Worm (Caenorhabditis elegans) whole organism, L4 larva: ENCODE results near the gene chk-1.
A peak's percentile ranks its signal among the peaks of the same experiment; 100 is the strongest.

Experiments used
- F10B5.3 ChIP-seq: sonication (generic microtip); optimal IDR thresholded peaks from 2 replicates; lab custom pipeline; 2016; ENCODE audit warnings: mild to moderate bottlenecking, missing genetic modification characterization, missing compliant biosample characterization
- F26F4.8 ChIP-seq: fragments of 200-800 bp; sonication (Bioruptor generic); conservative IDR thresholded peaks from 2 replicates; pipeline ENCODE4 v1.3.6; 2022; ENCODE audit warnings: missing genetic modification characterization, missing compliant biosample characterization
- F49E8.2 ChIP-seq: sonication (generic microtip); optimal IDR thresholded peaks from 2 replicates; lab custom pipeline; 2016; ENCODE audit warnings: missing compliant biosample characterization, mild to moderate bottlenecking, missing genetic modification characterization, borderline replicate concordance
- R02D3.7 ChIP-seq: fragments of 150-350 bp; sonication (generic microtip); optimal IDR thresholded peaks from 3 replicates; lab custom pipeline; 2014; ENCODE audit warnings: missing biosample characterization, missing genetic modification characterization
- T20F7.1 ChIP-seq: fragments of 200-800 bp; sonication (Bioruptor generic); optimal IDR thresholded peaks from 2 replicates; lab custom pipeline; 2018; ENCODE audit warnings: mild to moderate bottlenecking, missing genetic modification characterization, missing compliant biosample characterization
- Y105C5A.15 ChIP-seq: fragments of 200-800 bp; sonication (Bioruptor generic); IDR thresholded peaks from 2 replicates; pipeline ENCODE4 v1.3.6; 2022; ENCODE audit warnings: missing genetic modification characterization, missing compliant biosample characterization
- Y48G9A.11 ChIP-seq: fragments of 200-800 bp; sonication (Bioruptor generic); IDR thresholded peaks from 2 replicates; pipeline ENCODE4 v1.3.6; 2022; ENCODE audit warnings: missing genetic modification reagents, missing genetic modification characterization, missing compliant biosample characterization
- Y5F2A.4 ChIP-seq: fragments of 200-800 bp; sonication (Bioruptor generic); optimal IDR thresholded peaks from 2 replicates; lab custom pipeline; 2018; ENCODE audit warnings: mild to moderate bottlenecking, missing genetic modification characterization, missing compliant biosample characterization
- ZK546.5 ChIP-seq, 2 experiments: sonication (generic microtip); optimal IDR thresholded peaks; 2 replicates each; lab custom pipeline; 2017; ENCODE audit warnings: missing biosample characterization in 2 of 2, missing genetic modification characterization in 2 of 2
- aha-1 ChIP-seq: fragments of 150-350 bp; peaks from one replicate; lab custom pipeline; 2014; ENCODE audit warnings: missing biosample characterization, missing genetic modification characterization
- ama-1 ChIP-seq: fragments of 150-350 bp; optimal IDR thresholded peaks from 2 replicates; lab custom pipeline; 2014; ENCODE audit warnings: inconsistent platforms, mixed read lengths
- attf-4 ChIP-seq: sonication (generic microtip); optimal IDR thresholded peaks from 3 replicates; lab custom pipeline; 2017; ENCODE audit warnings: missing biosample characterization, missing genetic modification characterization
- ceh-20 ChIP-seq: fragments of 200-800 bp; sonication (Bioruptor generic); IDR thresholded peaks from 2 replicates; pipeline ENCODE4 v1.3.6; 2022; ENCODE audit warnings: missing genetic modification reagents, missing genetic modification characterization, missing compliant biosample characterization
- ceh-28 ChIP-seq: fragments of 150-350 bp; optimal IDR thresholded peaks from 2 replicates; lab custom pipeline; 2014; ENCODE audit warnings: missing biosample characterization, missing genetic modification reagents, missing genetic modification characterization
- ceh-32 ChIP-seq: sonication (generic microtip); optimal IDR thresholded peaks from 2 replicates; lab custom pipeline; 2016; ENCODE audit warnings: mild to moderate bottlenecking, missing genetic modification characterization, missing compliant biosample characterization; ENCODE audit not compliant: poor library complexity
- daf-16 ChIP-seq, 3 experiments: sonication (generic microtip); optimal IDR thresholded peaks; 2 replicates each; lab custom pipeline; 2016 to 2017; ENCODE audit warnings: missing genetic modification characterization in 3 of 3, missing genetic modification reagents in 3 of 3, mild to moderate bottlenecking in 2 of 3, missing compliant biosample characterization in 2 of 3, missing biosample characterization in 1 of 3, moderate library complexity in 1 of 3
- daf-8 ChIP-seq: fragments of 200-800 bp; sonication (Bioruptor generic); IDR thresholded peaks from 2 replicates; pipeline ENCODE4 v1.3.6; 2022; ENCODE audit warnings: missing genetic modification characterization, missing compliant biosample characterization
- dmd-8 ChIP-seq: fragments of 200-800 bp; sonication (Bioruptor generic); IDR thresholded peaks from 2 replicates; pipeline ENCODE4 v1.3.6; 2022; ENCODE audit warnings: missing genetic modification characterization, missing compliant biosample characterization
- dpl-1 ChIP-seq: fragments of 150-350 bp; optimal IDR thresholded peaks from 2 replicates; lab custom pipeline; 2014; ENCODE audit warnings: missing biosample characterization, missing genetic modification reagents, missing genetic modification characterization
- egl-27 ChIP-seq: sonication (generic microtip); optimal IDR thresholded peaks from 3 replicates; lab custom pipeline; 2017; ENCODE audit warnings: missing biosample characterization, missing genetic modification reagents, missing genetic modification characterization
- fkh-10 ChIP-seq: fragments of 150-350 bp; optimal IDR thresholded peaks from 2 replicates; lab custom pipeline; 2014; ENCODE audit warnings: missing biosample characterization, missing genetic modification reagents, missing genetic modification characterization
- hif-1 ChIP-seq, 2 experiments: sonication (generic microtip); optimal IDR thresholded peaks; 2 replicates each; lab custom pipeline; 2016 to 2017; ENCODE audit warnings: missing compliant biosample characterization in 2 of 2, missing genetic modification characterization in 2 of 2, missing genetic modification reagents in 2 of 2, missing genotype in 2 of 2, mild to moderate bottlenecking in 1 of 2
- jun-1 ChIP-seq: fragments of 150-350 bp; optimal IDR thresholded peaks from 2 replicates; lab custom pipeline; 2014; ENCODE audit warnings: missing biosample characterization, missing genetic modification reagents, missing genetic modification characterization
- lin-13 ChIP-seq: fragments of 150-350 bp; optimal IDR thresholded peaks from 2 replicates; lab custom pipeline; 2014; ENCODE audit warnings: missing biosample characterization, missing genetic modification reagents, missing genetic modification characterization
- lin-15B ChIP-seq: fragments of 150-350 bp; sonication (generic microtip); optimal IDR thresholded peaks from 3 replicates; lab custom pipeline; 2014; ENCODE audit warnings: missing biosample characterization, missing genetic modification characterization
- lin-29 ChIP-seq: fragments of 200-800 bp; sonication (Bioruptor generic); IDR thresholded peaks from 2 replicates; pipeline ENCODE4 v1.3.6; 2022; ENCODE audit warnings: missing genetic modification reagents, missing genetic modification characterization, missing compliant biosample characterization
- lin-38 ChIP-seq: fragments of 200-800 bp; sonication (Bioruptor generic); IDR thresholded peaks from 2 replicates; pipeline ENCODE4 v1.3.6; 2022; ENCODE audit warnings: missing genetic modification reagents, missing genetic modification characterization, missing compliant biosample characterization
- madf-5 ChIP-seq, 2 experiments: fragments of 200-800 bp; sonication (Bioruptor generic); IDR thresholded peaks; 2 replicates each; pipeline ENCODE4 v1.3.6; 2022; ENCODE audit warnings: missing compliant biosample characterization in 2 of 2, missing genetic modification characterization in 2 of 2
- mep-1 ChIP-seq: fragments of 150-350 bp; sonication (generic microtip); optimal IDR thresholded peaks from 3 replicates; lab custom pipeline; 2014; ENCODE audit warnings: missing biosample characterization, missing genetic modification characterization
- nhr-10 ChIP-seq: fragments of 150-350 bp; optimal IDR thresholded peaks from 2 replicates; lab custom pipeline; 2014; ENCODE audit warnings: missing biosample characterization, missing genetic modification characterization
- nhr-28 ChIP-seq: fragments of 150-350 bp; optimal IDR thresholded peaks from 2 replicates; lab custom pipeline; 2014; ENCODE audit warnings: missing biosample characterization, missing genetic modification characterization
- nhr-48 ChIP-seq: sonication (generic microtip); optimal IDR thresholded peaks from 2 replicates; lab custom pipeline; 2016; ENCODE audit warnings: mild to moderate bottlenecking, missing genetic modification characterization, missing compliant biosample characterization
- nhr-76 ChIP-seq: fragments of 150-350 bp; optimal IDR thresholded peaks from 2 replicates; lab custom pipeline; 2014; ENCODE audit warnings: missing biosample characterization, missing genetic modification characterization
- nhr-77 ChIP-seq: fragments of 150-350 bp; optimal IDR thresholded peaks from 2 replicates; lab custom pipeline; 2014; ENCODE audit warnings: missing biosample characterization, missing genetic modification characterization
- php-3 ChIP-seq: fragments of 200-800 bp; sonication (Bioruptor generic); IDR thresholded peaks from 2 replicates; pipeline ENCODE4 v1.3.6; 2022; ENCODE audit warnings: missing genetic modification reagents, missing genetic modification characterization, missing compliant biosample characterization
- rbr-2 ChIP-seq: sonication (generic microtip); optimal IDR thresholded peaks from 2 replicates; lab custom pipeline; 2016; ENCODE audit warnings: missing genotype, missing genetic modification characterization, missing compliant biosample characterization
- saeg-2 ChIP-seq: fragments of 200-800 bp; sonication (Bioruptor generic); IDR thresholded peaks from 2 replicates; pipeline ENCODE4 v1.3.6; 2022; ENCODE audit warnings: missing genetic modification reagents, missing genetic modification characterization, missing compliant biosample characterization
- sdz-12 ChIP-seq: fragments of 200-800 bp; sonication (Bioruptor generic); optimal IDR thresholded peaks from 2 replicates; lab custom pipeline; 2018; ENCODE audit warnings: mild to moderate bottlenecking, missing genetic modification characterization, missing compliant biosample characterization
- set-16 ChIP-seq: fragments of 200-800 bp; sonication (Bioruptor generic); IDR thresholded peaks from 2 replicates; pipeline ENCODE4 v1.3.6; 2022; ENCODE audit warnings: missing genetic modification reagents, missing genetic modification characterization, missing compliant biosample characterization
- skn-1 ChIP-seq: fragments of 150-350 bp; optimal IDR thresholded peaks from 2 replicates; lab custom pipeline; 2014; ENCODE audit warnings: missing biosample characterization, missing genetic modification characterization
- snpc-1.2 ChIP-seq: fragments of 200-800 bp; sonication (Bioruptor generic); IDR thresholded peaks from 2 replicates; pipeline ENCODE4 v1.3.6; 2022; ENCODE audit warnings: missing genetic modification reagents, missing genetic modification characterization, missing compliant biosample characterization
- tag-97 ChIP-seq: fragments of 200-800 bp; sonication (Bioruptor generic); IDR thresholded peaks from 2 replicates; pipeline ENCODE4 v1.3.6; 2022; ENCODE audit warnings: missing genetic modification characterization, missing compliant biosample characterization
- unc-39 ChIP-seq: sonication (generic microtip); optimal IDR thresholded peaks from 2 replicates; lab custom pipeline; 2017; ENCODE audit warnings: missing biosample characterization, missing genetic modification characterization
- vab-7 ChIP-seq: fragments of 200-800 bp; sonication (Bioruptor generic); IDR thresholded peaks from 2 replicates; pipeline ENCODE4 v1.3.6; 2022; ENCODE audit warnings: missing genetic modification reagents, missing genetic modification characterization, missing compliant biosample characterization
- zip-11 ChIP-seq: fragments of 200-800 bp; sonication (Bioruptor generic); IDR thresholded peaks from 2 replicates; pipeline ENCODE4 v1.3.6; 2022; ENCODE audit warnings: missing genetic modification characterization, missing compliant biosample characterization

chk-1 gene

DNA sequence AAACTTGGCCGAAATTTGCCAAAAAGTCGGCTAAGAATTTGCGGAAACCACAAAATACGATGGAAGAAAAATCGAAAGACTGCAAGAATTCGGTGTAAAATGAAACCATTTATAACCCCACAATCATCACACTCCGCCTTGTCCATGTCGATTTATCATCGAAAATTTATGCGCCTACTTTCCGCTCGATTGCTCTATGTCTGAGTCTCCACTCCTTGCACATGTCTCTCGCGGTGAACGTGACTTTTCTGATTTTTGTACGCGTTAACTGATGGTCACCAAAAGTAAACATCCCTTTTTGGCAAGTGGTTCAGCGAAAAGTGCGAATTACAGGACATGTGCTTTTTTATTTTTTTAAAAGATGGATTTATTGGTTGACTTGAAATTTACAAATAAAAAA is 17.7 kb upstream of the chk-1 start (continued):
- TF ChIP-seq R02D3.7 (tag; lab: Kevin White, UChicago) (no peak), ZK546.5 (tag; optimal IDR thresholded peaks at IDR 0.05; lab: Kevin White, UChicago) (no peak), mep-1 (tag; lab: Kevin White, UChicago) (peak; percentile 6), Y48G9A.11 (GFP tag; lab: Robert Waterston, UW) (no peak), F10B5.3 (no peak), T20F7.1 (GFP tag; lab: Kevin White, UChicago) (no peak), nhr-77 (tag; lab: Kevin White, UChicago) (peak; percentile 2), skn-1 (tag; lab: Kevin White, UChicago) (no peak), saeg-2 (GFP tag; lab: Robert Waterston, UW) (no peak), lin-38 (no peak), hif-1 (tag; optimal IDR thresholded peaks at IDR 0.05; lab: Kevin White, UChicago) (peak; percentile 86 to 98), rbr-2 (tag; lab: Kevin White, UChicago) (no peak), attf-4 (tag; lab: Kevin White, UChicago) (no peak), php-3 (GFP tag; lab: Robert Waterston, UW) (0 out of 2 replicates have a peak, but pooled peaks have one; percentile 21), F26F4.8 (GFP tag; lab: Robert Waterston, UW) (no peak), snpc-1.2 (GFP tag; lab: Robert Waterston, UW) (no peak), ceh-28 (no peak), aha-1 (tag; lab: Kevin White, UChicago) (peak; percentile 100), sdz-12 (GFP tag; lab: Kevin White, UChicago) (no peak), lin-13 (GFP tag; lab: Kevin White, UChicago) (no peak), tag-97 (GFP tag; lab: Robert Waterston, UW) (no peak), ceh-20 (GFP tag; lab: Robert Waterston, UW) (no peak), egl-27 (tag; lab: Kevin White, UChicago) (no peak), dpl-1 (GFP tag; lab: Kevin White, UChicago) (no peak), madf-5 (GFP tag; IDR thresholded peaks at IDR 0.05; lab: Robert Waterston, UW) (no peak), nhr-28 (tag; lab: Kevin White, UChicago) (peak; percentile 64), ceh-32 (tag; lab: Kevin White, UChicago) (no peak), ama-1 (lab: Kevin White, UChicago) (no peak), lin-29 (no peak), Y105C5A.15 (GFP tag; lab: Robert Waterston, UW) (no peak), dmd-8 (GFP tag; lab: Robert Waterston, UW) (0 out of 2 replicates have a peak, but pooled peaks have one; percentile 51), nhr-76 (tag; lab: Kevin White, UChicago) (no peak), set-16 (GFP tag; lab: Robert Waterston, UW) (no peak), fkh-10 (GFP tag; lab: Kevin White, UChicago) (no peak), nhr-10 (no peak), F49E8.2 (tag; lab: Kevin White, UChicago) (no peak), vab-7 (no peak), nhr-48 (tag; lab: Kevin White, UChicago) (no peak), daf-8 (GFP tag; lab: Robert Waterston, UW) (no peak), unc-39 (tag; lab: Kevin White, UChicago) (no peak), zip-11 (GFP tag; lab: Robert Waterston, UW) (no peak), lin-15B (tag; lab: Kevin White, UChicago) (no peak), daf-16 (GFP tag; optimal IDR thresholded peaks at IDR 0.05; lab: Kevin White, UChicago) (no peak), daf-16 (tag; optimal IDR thresholded peaks at IDR 0.05; lab: Kevin White, UChicago) (peak; percentile 84), Y5F2A.4 (GFP tag; lab: Kevin White, UChicago) (no peak), jun-1 (tag; lab: Kevin White, UChicago) (no peak)
